Worm (Caenorhabditis elegans): ENCODE measurements around the gene C26D10.7.
A peak's percentile ranks its signal among the peaks of the same experiment; 100 is the strongest.

Gene C26D10.7

ce11 chrII:8333643-8334042 lies at the start of gene C26D10.7:
Gene C26D10.7 (plus strand): TSS chrII:8333943.
- no peak for TF ChIP-seq ceh-91 (GFP tag; IDR thresholded peaks at IDR 0.05)
- no peak for TF ChIP-seq ztf-3 (GFP tag; optimal IDR thresholded peaks at IDR 0.05)
- TF ChIP-seq ceh-79 (tag; optimal IDR thresholded peaks at IDR 0.05) = no peak
- no peak for TF ChIP-seq ztf-26 (tag; optimal IDR thresholded peaks at IDR 0.05)
- no peak for TF ChIP-seq lin-35 (GFP tag; optimal IDR thresholded peaks at IDR 0.05)
- TF ChIP-seq Y79H2A.3 (GFP tag; conservative IDR thresholded peaks at IDR 0.05) = no peak
- no peak for TF ChIP-seq K11D2.4 (GFP tag; IDR thresholded peaks at IDR 0.05)
- TF ChIP-seq F52B5.7 (tag; optimal IDR thresholded peaks at IDR 0.05) = no peak
- no peak for TF ChIP-seq let-607 (tag; optimal IDR thresholded peaks at IDR 0.05)
- TF ChIP-seq B0019.2 (GFP tag; conservative IDR thresholded peaks at IDR 0.05) = no peak
- no peak for TF ChIP-seq zim-3 (tag; optimal IDR thresholded peaks at IDR 0.05)
- no peak for TF ChIP-seq lag-1 (GFP tag; IDR thresholded peaks at IDR 0.05)
- TF ChIP-seq pha-4 (tag; optimal IDR thresholded peaks at IDR 0.05) = no peak
- TF ChIP-seq chd-7 (tag; optimal IDR thresholded peaks at IDR 0.05) = no peak
- TF ChIP-seq hsf-1 (GFP tag; IDR thresholded peaks at IDR 0.05) = no peak
- no peak for TF ChIP-seq hmg-1.2 (GFP tag; IDR thresholded peaks at IDR 0.05)
- no peak for TF ChIP-seq F10E7.11 (tag; optimal IDR thresholded peaks at IDR 0.05)

- TF ChIP-seq attf-6 (GFP tag; IDR thresholded peaks at IDR 0.05) (peak; percentile 80; the same call in 1 of the 2 replicates), cebp-2 (GFP tag; IDR thresholded peaks at IDR 0.05) (0 out of 2 replicates have a peak, but pooled peaks have one; percentile 19), mcd-1 (GFP tag; IDR thresholded peaks at IDR 0.05) (0 out of 2 replicates have a peak, but pooled peaks have one; percentile 17), Y56A3A.18 (GFP tag; IDR thresholded peaks at IDR 0.05) (0 out of 2 replicates have a peak, but pooled peaks have one; percentile 30), madf-6 (GFP tag; IDR thresholded peaks at IDR 0.05) (0 out of 2 replicates have a peak, but pooled peaks have one; percentile 10), B0336.3 (GFP tag; IDR thresholded peaks at IDR 0.05) (0 out of 2 replicates have a peak, but pooled peaks have one; percentile 6), snpc-4 (GFP tag; optimal IDR thresholded peaks at IDR 0.05) (peak; percentile 33), snpc-4 (tag; optimal IDR thresholded peaks at IDR 0.05) (peak in 3 of 4 experiments; percentile 40 to 91 (median 89)), pbrm-1 (GFP tag; IDR thresholded peaks at IDR 0.05) (peak; percentile 69), snpc-1.1 (tag; optimal IDR thresholded peaks at IDR 0.05; ENCODE audit: insufficient read depth) (peak; percentile 80)
Observed at ce11 chrII:8285837-8286236, 47.9 kb upstream of the C26D10.7 start.

ce11 chrII:8295296-8295695 lies 38.4 kb upstream of the C26D10.7 start, which contains the start of gene nlp-55:
Gene nlp-55 (minus strand): TSS chrII:8295396.
- no peak for TF ChIP-seq K11D2.4 (GFP tag; IDR thresholded peaks at IDR 0.05)
- no peak for TF ChIP-seq attf-6 (GFP tag; IDR thresholded peaks at IDR 0.05)
- TF ChIP-seq nhr-90 (tag; optimal IDR thresholded peaks at IDR 0.05) = no peak
- no peak for TF ChIP-seq cebp-2 (GFP tag; IDR thresholded peaks at IDR 0.05)
- TF ChIP-seq sea-2 (GFP tag; IDR thresholded peaks at IDR 0.05) = no peak
- no peak for TF ChIP-seq egl-44 (GFP tag; IDR thresholded peaks at IDR 0.05)
- no peak for TF ChIP-seq tbx-9 (tag; optimal IDR thresholded peaks at IDR 0.05; ENCODE audit: borderline replicate concordance)
- TF ChIP-seq gei-17 (GFP tag; optimal IDR thresholded peaks at IDR 0.05) = no peak
- TF ChIP-seq bed-1 (GFP tag; IDR thresholded peaks at IDR 0.05) = no peak

- no peak for TF ChIP-seq ets-4 (GFP tag; optimal IDR thresholded peaks at IDR 0.05)
- TF ChIP-seq C06A6.2 (GFP tag; conservative IDR thresholded peaks at IDR 0.05) = no peak
- no peak for TF ChIP-seq K12H6.12 (tag; optimal IDR thresholded peaks at IDR 0.05)
- no peak for TF ChIP-seq ceh-100 (GFP tag; IDR thresholded peaks at IDR 0.05)
- TF ChIP-seq ztf-6 (GFP tag; IDR thresholded peaks at IDR 0.05) = no peak
- TF ChIP-seq B0019.2 (GFP tag; conservative IDR thresholded peaks at IDR 0.05) = no peak
- TF ChIP-seq F57C9.4 (tag; optimal IDR thresholded peaks at IDR 0.05) = no peak
- TF ChIP-seq egrh-3 (GFP tag; IDR thresholded peaks at IDR 0.05) = no peak
- no peak for TF ChIP-seq pbrm-1 (GFP tag; IDR thresholded peaks at IDR 0.05)
- TF ChIP-seq nhr-90 (tag; optimal IDR thresholded peaks at IDR 0.05) = no peak
- TF ChIP-seq efl-1 (GFP tag; optimal IDR thresholded peaks at IDR 0.05) = no peak
- TF ChIP-seq K11D2.4 (GFP tag; IDR thresholded peaks at IDR 0.05) = no peak
- no peak for TF ChIP-seq Y95B8A.8 (GFP tag; IDR thresholded peaks at IDR 0.05)
Observed at ce11 chrII:8308314-8308713, 25.4 kb upstream of the C26D10.7 start.

All from whole organism, young adult.